Worm (Caenorhabditis elegans) whole organism, L4/young adult: ENCODE data around the gene C43F9.7.

Source experiments
- dao-5 ChIP-seq: sonication (generic microtip); optimal IDR thresholded peaks from 2 replicates; lab custom pipeline; 2016; ENCODE audit warnings: missing genotype, missing genetic modification characterization, moderate library complexity, missing compliant biosample characterization
- him-1 ChIP-seq: sonication (generic microtip); optimal IDR thresholded peaks from 2 replicates; lab custom pipeline; 2016; ENCODE audit warnings: missing genotype, missing genetic modification reagents, missing genetic modification characterization, missing compliant biosample characterization

DNA sequence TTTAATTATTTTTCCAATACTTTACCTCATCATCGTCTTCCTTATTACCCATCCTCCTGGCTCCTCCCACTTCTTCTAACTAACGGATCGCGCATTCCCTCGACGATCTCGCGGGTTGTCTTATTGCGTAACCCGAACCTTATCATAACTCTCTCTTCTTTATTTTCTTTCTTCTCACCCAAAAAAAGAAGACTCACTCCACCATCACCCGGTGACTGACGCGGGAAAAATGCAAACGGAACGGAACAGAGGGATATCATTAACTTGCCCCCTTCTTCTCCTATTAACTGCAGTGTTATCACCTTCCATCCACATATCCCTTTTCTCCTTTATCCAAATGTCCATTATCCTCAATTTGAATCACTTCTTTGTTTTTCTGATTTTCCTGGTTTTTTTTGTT lies 23.4 kb downstream of the C43F9.7 start:
- TF ChIP-seq him-1 (tag; lab: Kevin White, UChicago) (no peak), dao-5 (tag; lab: Kevin White, UChicago) (no peak)
